Fruit fly (Drosophila melanogaster) whole organism, embryonic: ENCODE results near the gene Bug22.

Source experiments
- Asciz ChIP-seq: fragments of 200-800 bp; sonication (Bioruptor generic); optimal IDR thresholded peaks from 2 replicates; lab custom pipeline; 2017; ENCODE audit warnings: missing biosample characterization, mild to moderate bottlenecking, missing genetic modification characterization, missing genetic modification reagents
- BEAF-32 ChIP-seq: fragments of 200-800 bp; sonication (Bioruptor generic); optimal IDR thresholded peaks from 3 replicates; lab custom pipeline; 2017; ENCODE audit warnings: missing biosample characterization, missing genetic modification characterization, mild to moderate bottlenecking, moderate library complexity, missing genetic modification reagents
- CG10267 ChIP-seq: fragments of 200-800 bp; sonication (Bioruptor generic); optimal IDR thresholded peaks from 2 replicates; lab custom pipeline; 2018; ENCODE audit warnings: missing biosample characterization, mild to moderate bottlenecking, missing genetic modification characterization, moderate library complexity
- CG10274 ChIP-seq: fragments of 200-800 bp; sonication (Bioruptor generic); optimal IDR thresholded peaks from 3 replicates; lab custom pipeline; 2017; ENCODE audit warnings: missing biosample characterization, mild to moderate bottlenecking, missing genetic modification characterization
- CG10543 ChIP-seq: fragments of 200-800 bp; sonication (Bioruptor generic); optimal IDR thresholded peaks from 3 replicates; lab custom pipeline; 2017; ENCODE audit warnings: missing biosample characterization, mild to moderate bottlenecking, missing genetic modification characterization, moderate library complexity
- CG10959 ChIP-seq: fragments of 200-800 bp; sonication (Bioruptor generic); IDR thresholded peaks from 2 replicates; pipeline ENCODE4 v1.3.6; 2022; ENCODE audit warnings: missing biosample characterization, missing genetic modification characterization
- CG13287 ChIP-seq: fragments of 200-800 bp; sonication (Bioruptor generic); IDR thresholded peaks from 2 replicates; pipeline ENCODE4 v1.3.6; 2022; ENCODE audit warnings: missing biosample characterization, missing genetic modification characterization; ENCODE audit not compliant: partially characterized antibody
- CG14710 ChIP-seq: fragments of 200-800 bp; sonication (Bioruptor generic); optimal IDR thresholded peaks from 3 replicates; lab custom pipeline; 2019; ENCODE audit warnings: missing biosample characterization, mild to moderate bottlenecking, missing genetic modification characterization, moderate library complexity
- CG14965 ChIP-seq: fragments of 200-800 bp; sonication (Bioruptor generic); optimal IDR thresholded peaks from 2 replicates; lab custom pipeline; 2016; ENCODE audit warnings: missing biosample characterization, missing genetic modification characterization, borderline replicate concordance
- CG15696 ChIP-seq: fragments of 200-800 bp; sonication (Bioruptor generic); optimal IDR thresholded peaks from 2 replicates; lab custom pipeline; 2019; ENCODE audit warnings: missing biosample characterization, mild to moderate bottlenecking, missing genetic modification characterization, moderate library complexity
- CG1603 ChIP-seq: fragments of 200-800 bp; sonication (Bioruptor generic); optimal IDR thresholded peaks from 2 replicates; lab custom pipeline; 2019; ENCODE audit warnings: missing biosample characterization, mild to moderate bottlenecking, missing genetic modification characterization, moderate library complexity
- CG1647 ChIP-seq: fragments of 200-800 bp; sonication (Bioruptor generic); optimal IDR thresholded peaks from 3 replicates; lab custom pipeline; 2016; ENCODE audit warnings: missing biosample characterization, missing genetic modification characterization
- CG17359 ChIP-seq: fragments of 200-800 bp; sonication (Bioruptor generic); optimal IDR thresholded peaks from 3 replicates; lab custom pipeline; 2018; ENCODE audit warnings: missing biosample characterization, mild to moderate bottlenecking, missing genetic modification characterization, moderate library complexity
- CG17612 ChIP-seq: fragments of 200-800 bp; sonication (Bioruptor generic); IDR thresholded peaks from 2 replicates; pipeline ENCODE4 v1.3.6; 2022; ENCODE audit warnings: missing biosample characterization, missing genetic modification characterization
- CG17829 ChIP-seq: fragments of 200-800 bp; optimal IDR thresholded peaks from 2 replicates; lab custom pipeline; 2019; ENCODE audit warnings: missing biosample characterization, mild to moderate bottlenecking, missing genetic modification characterization, moderate library complexity
- CG18599 ChIP-seq: fragments of 200-800 bp; sonication (Bioruptor generic); optimal IDR thresholded peaks from 3 replicates; lab custom pipeline; 2017; ENCODE audit warnings: missing biosample characterization, missing genetic modification characterization, mild to moderate bottlenecking, moderate library complexity, missing genetic modification reagents
- CG2889 ChIP-seq: fragments of 200-800 bp; sonication (Bioruptor generic); IDR thresholded peaks from 3 replicates; pipeline ENCODE4 v1.3.6; 2022; ENCODE audit warnings: missing biosample characterization, missing genetic modification characterization
- CG30020 ChIP-seq: fragments of 200-800 bp; optimal IDR thresholded peaks from 2 replicates; lab custom pipeline; 2019; ENCODE audit warnings: missing biosample characterization, mild to moderate bottlenecking, missing genetic modification characterization, moderate library complexity
- CG31441 ChIP-seq: fragments of 200-800 bp; sonication (Bioruptor generic); IDR thresholded peaks from 2 replicates; pipeline ENCODE4 v1.3.6; 2022; ENCODE audit warnings: missing biosample characterization, missing genetic modification characterization
- CG5953 ChIP-seq: fragments of 200-800 bp; sonication (Bioruptor generic); IDR thresholded peaks from 2 replicates; pipeline ENCODE4 v1.3.6; 2022; ENCODE audit warnings: missing biosample characterization, missing genetic modification characterization
- CG6175 ChIP-seq: fragments of 200-800 bp; sonication (Bioruptor generic); IDR thresholded peaks from 3 replicates; pipeline ENCODE4 v1.3.6; 2022; ENCODE audit warnings: missing biosample characterization, missing genetic modification characterization
- CG8944 ChIP-seq: fragments of 200-800 bp; sonication (Bioruptor generic); optimal IDR thresholded peaks from 3 replicates; lab custom pipeline; 2016; ENCODE audit warnings: missing biosample characterization, missing genetic modification characterization
- CG9437 ChIP-seq: fragments of 200-800 bp; sonication (Bioruptor generic); optimal IDR thresholded peaks from 2 replicates; lab custom pipeline; 2018; ENCODE audit warnings: missing biosample characterization, mild to moderate bottlenecking, missing genetic modification characterization
- Dbx ChIP-seq: fragments of 200-800 bp; sonication (Bioruptor generic); IDR thresholded peaks from 3 replicates; pipeline ENCODE4 v1.3.6; 2022; ENCODE audit warnings: missing biosample characterization, missing genetic modification characterization
- E2f1 ChIP-seq: fragments of 200-800 bp; sonication (Bioruptor generic); IDR thresholded peaks from 2 replicates; pipeline ENCODE4 v1.3.6; 2022; ENCODE audit warnings: missing biosample characterization, missing genetic modification characterization
- Ets97D ChIP-seq: fragments of 200-800 bp; sonication (Bioruptor generic); optimal IDR thresholded peaks from 3 replicates; lab custom pipeline; 2016; ENCODE audit warnings: missing biosample characterization, missing genetic modification characterization
- HmgD ChIP-seq: fragments of 200-800 bp; sonication (Bioruptor generic); optimal IDR thresholded peaks from 3 replicates; lab custom pipeline; 2016; ENCODE audit warnings: missing biosample characterization, missing genetic modification characterization
- Myb ChIP-seq: fragments of 200-800 bp; sonication (Bioruptor generic); optimal IDR thresholded peaks from 2 replicates; lab custom pipeline; 2016; ENCODE audit warnings: missing biosample characterization, missing genetic modification characterization
- Nf-YC ChIP-seq: fragments of 200-800 bp; optimal IDR thresholded peaks from 3 replicates; lab custom pipeline; 2019; ENCODE audit warnings: missing biosample characterization, mild to moderate bottlenecking, missing genetic modification characterization, moderate library complexity
- Scr ChIP-seq: fragments of 200-800 bp; sonication (Bioruptor generic); IDR thresholded peaks from 2 replicates; pipeline ENCODE4 v1.3.6; 2022; ENCODE audit warnings: missing biosample characterization, missing genetic modification characterization; ENCODE audit not compliant: partially characterized antibody
- Stat92E ChIP-seq, 3 experiments: fragments of >200 bp in 2 of 3; fragments of 200-800 bp in 1 of 3; sonication (Bioruptor generic) in 1 of 3; optimal IDR thresholded peaks; 2 replicates each; lab custom pipeline; 2017 to 2019; ENCODE audit warnings: missing biosample characterization in 3 of 3, missing genetic modification characterization in 3 of 3, mild to moderate bottlenecking in 1 of 3, moderate library complexity in 1 of 3
- Tbp ChIP-seq: fragments of >200 bp; optimal IDR thresholded peaks from 2 replicates; lab custom pipeline; 2018; ENCODE audit warnings: missing biosample characterization, missing genetic modification characterization
- Xrp1 ChIP-seq: fragments of 200-800 bp; sonication (Bioruptor generic); IDR thresholded peaks from 2 replicates; pipeline ENCODE4 v1.3.6; 2022; ENCODE audit warnings: missing biosample characterization, missing genetic modification characterization
- YL-1 ChIP-seq: fragments of 200-800 bp; sonication (Bioruptor generic); optimal IDR thresholded peaks from 3 replicates; lab custom pipeline; 2017; ENCODE audit warnings: missing biosample characterization, mild to moderate bottlenecking, missing genetic modification characterization
- ac ChIP-seq: fragments of 200-800 bp; sonication (Bioruptor generic); optimal IDR thresholded peaks from 3 replicates; lab custom pipeline; 2017; ENCODE audit warnings: missing biosample characterization, mild to moderate bottlenecking, missing genetic modification characterization
- ash1 ChIP-seq: fragments of 200-800 bp; sonication (Bioruptor generic); optimal IDR thresholded peaks from 2 replicates; lab custom pipeline; 2018; ENCODE audit warnings: missing biosample characterization, mild to moderate bottlenecking, missing genetic modification characterization
- ato ChIP-seq: fragments of 200-800 bp; sonication (Bioruptor generic); IDR thresholded peaks from 2 replicates; pipeline ENCODE4 v1.3.6; 2022; ENCODE audit warnings: missing biosample characterization, missing genetic modification characterization; ENCODE audit not compliant: partially characterized antibody
- dan ChIP-seq: fragments of 200-800 bp; sonication (Bioruptor generic); IDR thresholded peaks from 2 replicates; pipeline ENCODE4 v1.3.6; 2022; ENCODE audit warnings: missing biosample characterization, missing genetic modification characterization
- en ChIP-seq: fragments of 200-800 bp; sonication (Bioruptor generic); optimal IDR thresholded peaks from 2 replicates; lab custom pipeline; 2016; ENCODE audit warnings: missing biosample characterization, missing genetic modification characterization
- ken ChIP-seq: fragments of 200-800 bp; sonication (Bioruptor generic); IDR thresholded peaks from 3 replicates; pipeline ENCODE4 v1.3.6; 2022; ENCODE audit warnings: missing biosample characterization, missing genetic modification characterization
- mld ChIP-seq: fragments of 200-800 bp; sonication (Bioruptor generic); IDR thresholded peaks from 3 replicates; pipeline ENCODE4 v1.3.6; 2022; ENCODE audit warnings: missing biosample characterization, missing genetic modification characterization; ENCODE audit not compliant: partially characterized antibody
- nau ChIP-seq: fragments of 200-800 bp; sonication (Bioruptor generic); optimal IDR thresholded peaks from 3 replicates; lab custom pipeline; 2017; ENCODE audit warnings: missing biosample characterization, mild to moderate bottlenecking, missing genetic modification characterization, missing genetic modification reagents
- oc ChIP-seq: fragments of 200-800 bp; sonication (Bioruptor generic); optimal IDR thresholded peaks from 2 replicates; lab custom pipeline; 2018; ENCODE audit warnings: missing biosample characterization, mild to moderate bottlenecking, missing genetic modification characterization, moderate library complexity
- pan ChIP-seq, 4 experiments: fragments of >200 bp in 3 of 4; fragments of 200-800 bp in 1 of 4; sonication (Bioruptor generic) in 1 of 4; optimal IDR thresholded peaks in 3 of 4; IDR thresholded peaks in 1 of 4; 2 replicates each; pipeline versions ENCODE4 v1.3.6 to Lab custom; 2017 to 2022; ENCODE audit warnings: missing biosample characterization in 2 of 4, missing genetic modification characterization in 2 of 4, mixed read lengths in 1 of 4
- pb ChIP-seq: fragments of 200-800 bp; sonication (Bioruptor generic); optimal IDR thresholded peaks from 3 replicates; lab custom pipeline; 2016; ENCODE audit warnings: missing biosample characterization, missing genetic modification characterization
- slou ChIP-seq: fragments of 200-800 bp; sonication (Bioruptor generic); optimal IDR thresholded peaks from 3 replicates; lab custom pipeline; 2016; ENCODE audit warnings: missing biosample characterization, missing genetic modification characterization
- so ChIP-seq: fragments of 200-800 bp; sonication (Bioruptor generic); IDR thresholded peaks from 3 replicates; pipeline ENCODE4 v1.3.6; 2022; ENCODE audit warnings: missing biosample characterization, missing genetic modification characterization
- tin ChIP-seq: fragments of 200-800 bp; sonication (Bioruptor generic); optimal IDR thresholded peaks from 3 replicates; lab custom pipeline; 2016; ENCODE audit warnings: missing biosample characterization, missing genetic modification characterization

Gene Bug22

DNA sequence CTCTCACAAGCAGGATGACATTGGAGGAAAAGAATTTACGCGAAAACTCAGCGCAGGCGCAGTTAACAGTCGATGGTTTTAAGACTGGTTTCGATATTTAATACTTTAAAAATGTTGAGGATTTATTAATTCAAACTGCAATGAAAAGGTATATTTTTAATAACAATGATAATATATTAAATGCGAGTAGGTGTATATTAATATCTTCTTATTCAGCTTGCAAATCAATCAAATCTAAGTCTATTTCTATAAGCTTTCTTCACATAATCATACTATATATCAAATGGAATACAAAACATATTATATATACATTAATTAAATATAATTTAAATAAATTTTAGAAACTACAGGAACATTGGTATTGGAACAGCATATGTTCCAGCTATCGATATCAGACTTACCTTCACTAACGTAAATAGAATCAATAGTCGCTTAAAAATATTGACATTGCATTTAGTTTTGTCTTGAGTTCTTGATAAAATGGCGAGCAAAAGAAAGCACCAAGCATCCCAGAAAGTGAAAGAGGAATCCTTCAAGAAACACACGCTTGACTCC, 5.0 kb upstream of the Bug22 start, which contains the start of the genes TBC1D16 and holn1 (continued):
- TF ChIP-seq CG17612 (GFP tag; lab: Robert Waterston, UW) (no peak), Nf-YC (tag; lab: Kevin White, UChicago) (peak; percentile 13), CG8944 (no peak), so (GFP tag; lab: Robert Waterston, UW) (no peak), CG1647 (no peak), CG1603 (tag; lab: Kevin White, UChicago) (peak; percentile 8), CG6175 (GFP tag; lab: Robert Waterston, UW) (no peak), CG10959 (no peak), CG15696 (tag; lab: Kevin White, UChicago) (peak; percentile 29), CG14965 (no peak), HmgD (GFP tag; lab: Kevin White, UChicago) (no peak), Scr (GFP tag; lab: Robert Waterston, UW) (peak; percentile 71), E2f1 (GFP tag; lab: Robert Waterston, UW) (no peak), dan (GFP tag; lab: Robert Waterston, UW) (no peak), pb (no peak), Asciz (GFP tag; lab: Kevin White, UChicago) (no peak), Tbp (GFP tag; lab: Kevin White, UChicago) (no peak)
- TF ChIP-seq, all 482 proteins: peak for 51

DNA sequence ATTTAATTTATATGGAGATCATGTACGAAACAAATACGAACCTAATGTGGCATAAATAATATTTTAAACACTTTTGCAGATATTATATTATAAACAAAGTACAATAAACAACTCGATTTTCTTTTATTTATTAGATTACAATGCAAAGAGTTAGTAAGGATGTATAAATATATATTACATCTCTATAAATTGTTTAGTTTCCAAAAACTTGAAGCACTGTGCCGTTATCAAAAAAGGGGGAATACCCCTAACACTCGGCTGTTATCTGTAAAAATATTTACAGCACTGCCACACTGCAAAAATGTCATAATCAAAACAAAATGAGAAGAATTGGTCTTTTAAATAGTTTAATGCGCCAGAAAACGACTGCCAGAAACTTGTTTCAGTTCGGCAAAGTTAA, 2.2 kb downstream of the Bug22 start, which contains the start of gene CG5188:
CG5188 (plus strand) TSS at position 302 of the 400 bp plus-strand sequence.
- TF ChIP-seq ac (GFP tag; lab: Kevin White, UChicago), result no peak
- peak; percentile 27; the same call in 1 of the 3 replicates for TF ChIP-seq ken (GFP tag; lab: Robert Waterston, UW)
- TF ChIP-seq Stat92E (GFP tag; optimal IDR thresholded peaks at IDR 0.05; lab: Kevin White, UChicago), result no peak
- no peak for TF ChIP-seq CG18599 (GFP tag; lab: Kevin White, UChicago)
- peak; percentile 62; the same call in 1 of the 2 replicates for TF ChIP-seq CG13287 (GFP tag; lab: Robert Waterston, UW)
- peak; percentile 56 for TF ChIP-seq tin (GFP tag; lab: Kevin White, UChicago)
- TF ChIP-seq CG31441 (GFP tag; lab: Robert Waterston, UW), result peak; percentile 64
- TF ChIP-seq ash1 (GFP tag; lab: Kevin White, UChicago), result no peak
- peak; percentile 10 for TF ChIP-seq nau (GFP tag; lab: Kevin White, UChicago)
- no peak for TF ChIP-seq Myb (GFP tag; lab: Kevin White, UChicago)
- TF ChIP-seq slou (GFP tag; lab: Kevin White, UChicago), result no peak
- TF ChIP-seq pan (optimal IDR thresholded peaks at IDR 0.05; lab: Kevin White, UChicago), result no peak
- peak in 1 of 2 experiments; percentile 66 for TF ChIP-seq pan (GFP tag; optimal IDR thresholded peaks at IDR 0.05 in 1 of 2, IDR thresholded peaks at IDR 0.05 in 1 of 2)
- TF ChIP-seq BEAF-32, result peak; percentile 12
- TF ChIP-seq CG2889, result no peak
- TF ChIP-seq CG17829 (tag; lab: Kevin White, UChicago), result peak; percentile 68
- peak; percentile 42 for TF ChIP-seq Asciz (GFP tag; lab: Kevin White, UChicago)
- TF ChIP-seq CG5953, result peak; percentile 54; the same call in 1 of the 2 replicates
- TF ChIP-seq CG30020, result peak; percentile 83
- peak; percentile 64 for TF ChIP-seq CG10267 (tag; lab: Kevin White, UChicago)
- peak; percentile 66; the same call in 1 of the 3 replicates for TF ChIP-seq Dbx (GFP tag; lab: Robert Waterston, UW)
- peak; percentile 53; the same call in 1 of the 2 replicates for TF ChIP-seq ato (GFP tag; lab: Robert Waterston, UW)
- TF ChIP-seq CG9437 (GFP tag; lab: Kevin White, UChicago), result peak; percentile 25
- no peak for TF ChIP-seq CG10274 (GFP tag; lab: Kevin White, UChicago)
- TF ChIP-seq Xrp1 (GFP tag; lab: Robert Waterston, UW), result peak; percentile 62; the same call in 1 of the 2 replicates
- no peak for TF ChIP-seq CG10543 (GFP tag; lab: Kevin White, UChicago)
- peak; percentile 82 for TF ChIP-seq YL-1
- TF ChIP-seq Ets97D (GFP tag; lab: Kevin White, UChicago), result no peak
- TF ChIP-seq oc (tag; lab: Kevin White, UChicago), result peak; percentile 14
- TF ChIP-seq CG14710 (tag; lab: Kevin White, UChicago), result peak; percentile 42
- no peak for TF ChIP-seq mld (GFP tag; lab: Robert Waterston, UW)
- TF ChIP-seq en (GFP tag; lab: Kevin White, UChicago), result no peak
- TF ChIP-seq CG17359, result peak; percentile 60
